Fruit fly (Drosophila melanogaster): ENCODE data around the gene Zw10.
A peak's percentile ranks its signal among the peaks of the same experiment; 100 is the strongest.

Zw10 gene

dm6 chrX:2647472-2647883 is 43.5 kb downstream of the Zw10 start (continued):
- TF ChIP-seq NFAT (GFP tag; IDR thresholded peaks at IDR 0.05), result no peak
- TF ChIP-seq hbn (GFP tag; IDR thresholded peaks at IDR 0.05; ENCODE audit: partially characterized antibody), result no peak
- TF ChIP-seq caup (GFP tag; optimal IDR thresholded peaks at IDR 0.05; ENCODE audit: severe bottlenecking), result peak; percentile 29
- TF ChIP-seq peb (GFP tag; IDR thresholded peaks at IDR 0.05), result peak; percentile 24; the same call in 1 of the 2 replicates
- peak; percentile 68 for TF ChIP-seq CoRest (tag; optimal IDR thresholded peaks at IDR 0.05)
- peak; percentile 3 for TF ChIP-seq Asciz (GFP tag; optimal IDR thresholded peaks at IDR 0.05)
- TF ChIP-seq Sin3A (optimal IDR thresholded peaks at IDR 0.05), result no peak
- no peak for TF ChIP-seq da (GFP tag; optimal IDR thresholded peaks at IDR 0.05)
- TF ChIP-seq disco-r (GFP tag; optimal IDR thresholded peaks at IDR 0.05), result peak; percentile 51
- no peak for TF ChIP-seq Awh (GFP tag; IDR thresholded peaks at IDR 0.05)
- TF ChIP-seq CG10431 (GFP tag; optimal IDR thresholded peaks at IDR 0.05), result no peak
- TF ChIP-seq CG11560 (tag; IDR thresholded peaks at IDR 0.05), result no peak
- peak; percentile 65 for TF ChIP-seq Fer3 (tag; optimal IDR thresholded peaks at IDR 0.05)
- TF ChIP-seq crp (GFP tag; optimal IDR thresholded peaks at IDR 0.05), result no peak
- no peak for TF ChIP-seq Dfd (GFP tag; optimal IDR thresholded peaks at IDR 0.05)
- TF ChIP-seq Trl (optimal IDR thresholded peaks at IDR 0.05), result no peak
- peak; percentile 45 for TF ChIP-seq Trl (GFP tag; optimal IDR thresholded peaks at IDR 0.05)
- TF ChIP-seq CG8359 (GFP tag; optimal IDR thresholded peaks at IDR 0.05; ENCODE audit: borderline replicate concordance), result no peak
- no peak for TF ChIP-seq Hr78 (GFP tag; optimal IDR thresholded peaks at IDR 0.05)
- no peak for TF ChIP-seq Kr (GFP tag; optimal IDR thresholded peaks at IDR 0.05)
- peak; percentile 54 for TF ChIP-seq ems (GFP tag; optimal IDR thresholded peaks at IDR 0.05)
- no peak for TF ChIP-seq Atf3 (GFP tag; optimal IDR thresholded peaks at IDR 0.05)
- peak; percentile 32 for TF ChIP-seq sd (tag; optimal IDR thresholded peaks at IDR 0.05)
- peak; percentile 39 for TF ChIP-seq Myb (GFP tag; optimal IDR thresholded peaks at IDR 0.05)
- TF ChIP-seq esg (GFP tag; conservative IDR thresholded peaks at IDR 0.05), result peak; percentile 47
- no peak for TF ChIP-seq Stat92E (GFP tag; optimal IDR thresholded peaks at IDR 0.05)
- peak; percentile 61 for TF ChIP-seq zfh2 (GFP tag; optimal IDR thresholded peaks at IDR 0.05)
- TF ChIP-seq shn (GFP tag; optimal IDR thresholded peaks at IDR 0.05), result peak; percentile 47
- peak; percentile 76 for TF ChIP-seq zf30C (GFP tag; optimal IDR thresholded peaks at IDR 0.05)
- TF ChIP-seq en (GFP tag; optimal IDR thresholded peaks at IDR 0.05), result peak; percentile 34
- TF ChIP-seq Vsx1 (GFP tag; optimal IDR thresholded peaks at IDR 0.05), result peak; percentile 26
- TF ChIP-seq Hmr (GFP tag; optimal IDR thresholded peaks at IDR 0.05), result peak; percentile 22
- 0 out of 2 replicates have a peak, but pooled peaks have one; percentile 23 for TF ChIP-seq CG4360 (GFP tag; IDR thresholded peaks at IDR 0.05)
- TF ChIP-seq Hsf (GFP tag; optimal IDR thresholded peaks at IDR 0.05), result peak; percentile 64
- no peak for TF ChIP-seq wdn (GFP tag; IDR thresholded peaks at IDR 0.05)
- no peak for TF ChIP-seq Poxn (GFP tag; IDR thresholded peaks at IDR 0.05)
- TF ChIP-seq Atf6 (GFP tag; IDR thresholded peaks at IDR 0.05), result peak; percentile 71
- TF ChIP-seq cato (GFP tag; optimal IDR thresholded peaks at IDR 0.05; ENCODE audit: borderline replicate concordance), result no peak
- TF ChIP-seq hkb (optimal IDR thresholded peaks at IDR 0.05), result no peak
- peak; percentile 75 for TF ChIP-seq hkb (GFP tag; IDR thresholded peaks at IDR 0.05)
- TF ChIP-seq Fer1 (GFP tag; optimal IDR thresholded peaks at IDR 0.05), result peak; percentile 74
- no peak for TF ChIP-seq cad (GFP tag; optimal IDR thresholded peaks at IDR 0.05)
- no peak for TF ChIP-seq CG17802 (tag; optimal IDR thresholded peaks at IDR 0.05)
- TF ChIP-seq CG7786 (GFP tag; optimal IDR thresholded peaks at IDR 0.05), result peak; percentile 50
- TF ChIP-seq CG6791 (GFP tag; IDR thresholded peaks at IDR 0.05; ENCODE audit: partially characterized antibody), result no peak
- TF ChIP-seq CG3726 (GFP tag; IDR thresholded peaks at IDR 0.05), result no peak
- peak; percentile 31 for TF ChIP-seq Bdp1 (GFP tag; optimal IDR thresholded peaks at IDR 0.05)
- peak; percentile 68 for TF ChIP-seq CG13296 (GFP tag; optimal IDR thresholded peaks at IDR 0.05)
- no peak for TF ChIP-seq HLHmδ (GFP tag; optimal IDR thresholded peaks at IDR 0.05)
- no peak for TF ChIP-seq ttk (GFP tag; IDR thresholded peaks at IDR 0.05)
- TF ChIP-seq Spps (tag; optimal IDR thresholded peaks at IDR 0.05), result no peak
- no peak for TF ChIP-seq CG10462 (GFP tag; optimal IDR thresholded peaks at IDR 0.05)
